Worm (Caenorhabditis elegans) whole organism, mixed stage, embryonic: ENCODE data around the gene C36C5.14.

Experiments
- drap-1 ChIP-seq: fragments of 200-800 bp; sonication (Bioruptor generic); optimal IDR thresholded peaks from 3 replicates; lab custom pipeline; 2018; ENCODE audit warnings: mild to moderate bottlenecking, missing genetic modification characterization, missing compliant biosample characterization
- elt-3 ChIP-seq: fragments of 150-350 bp; optimal IDR thresholded peaks from 2 replicates; lab custom pipeline; 2014; ENCODE audit warnings: missing biosample characterization, missing genetic modification characterization
- nhr-237 ChIP-seq: fragments of 150-350 bp; optimal IDR thresholded peaks from 2 replicates; lab custom pipeline; 2014; ENCODE audit warnings: missing biosample characterization, missing genetic modification characterization
- snpc-4 ChIP-seq: fragments of 150-350 bp; optimal IDR thresholded peaks from 2 replicates; lab custom pipeline; 2014; ENCODE audit warnings: missing biosample characterization, missing genetic modification characterization
- unc-120 ChIP-seq: sonication (generic microtip); optimal IDR thresholded peaks from 2 replicates; lab custom pipeline; 2017; ENCODE audit warnings: missing genetic modification characterization, missing compliant biosample characterization; ENCODE audit not compliant: poor library complexity, severe bottlenecking
- ztf-11 ChIP-seq: fragments of 150-350 bp; optimal IDR thresholded peaks from 2 replicates; lab custom pipeline; 2014; ENCODE audit warnings: missing biosample characterization, missing genetic modification characterization

DNA sequence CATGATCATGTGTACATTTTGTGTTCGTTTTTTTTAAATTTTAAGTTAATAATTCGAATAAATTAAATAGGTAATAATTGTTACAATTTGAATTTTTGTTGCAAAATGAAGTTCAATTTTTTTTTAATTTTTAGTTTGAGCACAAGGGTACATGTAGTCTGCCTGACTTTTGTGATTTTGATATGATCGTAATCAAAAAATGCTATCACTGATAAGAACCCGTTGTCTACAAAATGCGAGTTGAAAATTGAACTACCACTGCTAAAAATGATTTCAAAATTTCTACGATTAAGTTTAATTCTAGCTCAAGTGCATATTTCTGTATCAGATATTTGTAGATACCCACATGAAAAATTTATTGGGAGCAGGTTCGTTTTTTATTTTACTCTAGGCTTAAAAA lies 47.2 kb downstream of the C36C5.14 start, which contains the start of gene clec-210:
- TF ChIP-seq drap-1 (GFP tag; lab: Kevin White, UChicago) (no peak), snpc-4 (tag; lab: Kevin White, UChicago) (no peak), elt-3 (tag; lab: Kevin White, UChicago) (no peak), nhr-237 (no peak), ztf-11 (tag; lab: Kevin White, UChicago) (no peak), unc-120 (tag; lab: Kevin White, UChicago) (no peak)
